Worm (Caenorhabditis elegans) whole organism, L1 larva: ENCODE measurements around the gene F31D4.8.
A peak's percentile ranks its signal among the peaks of the same experiment; 100 is the strongest.

Experiments used
- C16A3.4 ChIP-seq: fragments of 150-350 bp; optimal IDR thresholded peaks from 2 replicates; lab custom pipeline; 2014; ENCODE audit warnings: missing biosample characterization, missing genetic modification characterization
- C34B4.2 ChIP-seq: sonication (generic microtip); optimal IDR thresholded peaks from 2 replicates; lab custom pipeline; 2017; ENCODE audit warnings: mild to moderate bottlenecking, missing genetic modification characterization, missing compliant biosample characterization
- Y116A8C.19 ChIP-seq: sonication (generic microtip); optimal IDR thresholded peaks from 2 replicates; lab custom pipeline; 2016; ENCODE audit warnings: missing compliant biosample characterization, missing genetic modification characterization, borderline replicate concordance
- aha-1 ChIP-seq: fragments of 150-350 bp; optimal IDR thresholded peaks from 2 replicates; lab custom pipeline; 2014; ENCODE audit warnings: missing biosample characterization, missing genetic modification characterization
- alr-1 ChIP-seq: fragments of 200-800 bp; sonication (Bioruptor generic); optimal IDR thresholded peaks from 2 replicates; lab custom pipeline; 2018; ENCODE audit warnings: borderline replicate concordance, mild to moderate bottlenecking, missing genetic modification characterization, missing compliant biosample characterization
- aly-2 ChIP-seq: fragments of 150-350 bp; optimal IDR thresholded peaks from 2 replicates; lab custom pipeline; 2014; ENCODE audit warnings: missing biosample characterization, missing genetic modification characterization
- ceh-63 ChIP-seq: fragments of 200-800 bp; sonication (Bioruptor generic); optimal IDR thresholded peaks from 2 replicates; lab custom pipeline; 2018; ENCODE audit warnings: mild to moderate bottlenecking, missing genetic modification characterization, missing compliant biosample characterization
- ceh-90 ChIP-seq: sonication (generic microtip); optimal IDR thresholded peaks from 2 replicates; lab custom pipeline; 2016; ENCODE audit warnings: missing genetic modification characterization, missing compliant biosample characterization
- ces-1 ChIP-seq: fragments of 150-350 bp; optimal IDR thresholded peaks from 2 replicates; lab custom pipeline; 2014; ENCODE audit warnings: missing biosample characterization, missing genetic modification reagents, missing genetic modification characterization
- dpl-1 ChIP-seq, 3 experiments: fragments of 150-350 bp in 2 of 3; sonication (generic microtip) in 1 of 3; optimal IDR thresholded peaks; 2 replicates each; lab custom pipeline; 2014 to 2017; ENCODE audit warnings: missing biosample characterization in 3 of 3, missing genetic modification characterization in 3 of 3, missing genetic modification reagents in 3 of 3
- dsc-1 ChIP-seq: sonication (generic microtip); optimal IDR thresholded peaks from 2 replicates; lab custom pipeline; 2016; ENCODE audit warnings: mild to moderate bottlenecking, missing genetic modification characterization, missing compliant biosample characterization
- egl-13 ChIP-seq: sonication (generic microtip); optimal IDR thresholded peaks from 2 replicates; lab custom pipeline; 2016; ENCODE audit warnings: missing genotype, missing genetic modification reagents, missing genetic modification characterization, missing compliant biosample characterization
- ets-5 ChIP-seq: fragments of 200-800 bp; sonication (Bioruptor generic); IDR thresholded peaks from 2 replicates; pipeline ENCODE4 v1.3.6; 2022; ENCODE audit warnings: missing genetic modification characterization, missing compliant biosample characterization
- fkh-10 ChIP-seq: sonication (generic microtip); optimal IDR thresholded peaks from 2 replicates; lab custom pipeline; 2017; ENCODE audit warnings: missing biosample characterization, missing genetic modification reagents, missing genetic modification characterization
- fos-1 ChIP-seq: fragments of 150-350 bp; optimal IDR thresholded peaks from 2 replicates; lab custom pipeline; 2014; ENCODE audit warnings: missing biosample characterization, missing genetic modification characterization
- hlh-17 ChIP-seq: fragments of 200-800 bp; sonication (Bioruptor generic); optimal IDR thresholded peaks from 2 replicates; lab custom pipeline; 2018; ENCODE audit warnings: missing genetic modification characterization, mild to moderate bottlenecking, missing compliant biosample characterization, moderate library complexity, borderline replicate concordance
- hpl-2 ChIP-seq: fragments of 150-350 bp; optimal IDR thresholded peaks from 2 replicates; lab custom pipeline; 2014; ENCODE audit warnings: missing biosample characterization, missing genetic modification reagents, missing genetic modification characterization
- isw-1 ChIP-seq: fragments of 200-800 bp; sonication (Bioruptor generic); IDR thresholded peaks from 2 replicates; pipeline ENCODE4 v1.3.6; 2022; ENCODE audit warnings: missing genetic modification characterization, missing compliant biosample characterization
- jun-1 ChIP-seq: fragments of 150-350 bp; optimal IDR thresholded peaks from 2 replicates; lab custom pipeline; 2014; ENCODE audit warnings: missing biosample characterization, missing genetic modification reagents, missing genetic modification characterization
- lin-13 ChIP-seq: fragments of 150-350 bp; optimal IDR thresholded peaks from 2 replicates; lab custom pipeline; 2014; ENCODE audit warnings: missing biosample characterization, missing genetic modification reagents, missing genetic modification characterization
- lin-14 ChIP-seq: fragments of 200-800 bp; sonication (Bioruptor generic); optimal IDR thresholded peaks from 2 replicates; lab custom pipeline; 2018; ENCODE audit warnings: mild to moderate bottlenecking, missing genetic modification characterization, moderate library complexity, missing compliant biosample characterization
- lin-39 ChIP-seq: fragments of 150-350 bp; optimal IDR thresholded peaks from 2 replicates; lab custom pipeline; 2014; ENCODE audit warnings: missing biosample characterization, missing genetic modification reagents, missing genetic modification characterization
- lir-3 ChIP-seq: sonication (generic microtip); optimal IDR thresholded peaks from 2 replicates; lab custom pipeline; 2016; ENCODE audit warnings: mild to moderate bottlenecking, missing genetic modification characterization, moderate library complexity, missing compliant biosample characterization; ENCODE audit not compliant: poor library complexity
- mab-9 ChIP-seq: fragments of 200-800 bp; sonication (Bioruptor generic); IDR thresholded peaks from 2 replicates; pipeline ENCODE4 v1.3.6; 2022; ENCODE audit warnings: missing genetic modification reagents, missing genetic modification characterization, missing compliant biosample characterization
- mef-2 ChIP-seq: fragments of 150-350 bp; optimal IDR thresholded peaks from 2 replicates; lab custom pipeline; 2014; ENCODE audit warnings: missing biosample characterization, missing genetic modification characterization
- mep-1 ChIP-seq: fragments of 150-350 bp; optimal IDR thresholded peaks from 2 replicates; lab custom pipeline; 2014; ENCODE audit warnings: missing biosample characterization, missing genetic modification characterization
- nhr-12 ChIP-seq: sonication (generic microtip); optimal IDR thresholded peaks from 2 replicates; lab custom pipeline; 2017; ENCODE audit warnings: missing biosample characterization, missing genetic modification characterization
- nhr-19 ChIP-seq: fragments of 200-800 bp; sonication (Bioruptor generic); conservative IDR thresholded peaks from 2 replicates; pipeline ENCODE4 v1.3.6; 2022; ENCODE audit warnings: missing genetic modification characterization, missing compliant biosample characterization
- nhr-237 ChIP-seq: fragments of 150-350 bp; optimal IDR thresholded peaks from 2 replicates; lab custom pipeline; 2014; ENCODE audit warnings: missing biosample characterization, missing genetic modification characterization
- nhr-47 ChIP-seq: sonication (generic microtip); optimal IDR thresholded peaks from 2 replicates; lab custom pipeline; 2016; ENCODE audit warnings: mild to moderate bottlenecking, missing genetic modification characterization, moderate library complexity, missing compliant biosample characterization
- nhr-71 ChIP-seq: sonication (generic microtip); optimal IDR thresholded peaks from 2 replicates; lab custom pipeline; 2016; ENCODE audit warnings: mild to moderate bottlenecking, missing genetic modification characterization, moderate library complexity, missing compliant biosample characterization
- nhr-76 ChIP-seq: sonication (generic microtip); optimal IDR thresholded peaks from 2 replicates; lab custom pipeline; 2017; ENCODE audit warnings: missing biosample characterization, missing genetic modification characterization
- nhr-77 ChIP-seq: fragments of 150-350 bp; optimal IDR thresholded peaks from 2 replicates; lab custom pipeline; 2014; ENCODE audit warnings: missing biosample characterization, missing genetic modification characterization
- nhr-85 ChIP-seq: sonication (generic microtip); peaks from one replicate; lab custom pipeline; 2016; ENCODE audit warnings: missing genetic modification characterization, inconsistent platforms, missing compliant biosample characterization
- nhr-90 ChIP-seq: sonication (generic microtip); optimal IDR thresholded peaks from 2 replicates; lab custom pipeline; 2016; ENCODE audit warnings: mild to moderate bottlenecking, missing genetic modification characterization, missing compliant biosample characterization; ENCODE audit not compliant: poor library complexity
- pqm-1 ChIP-seq: sonication (generic microtip); optimal IDR thresholded peaks from 3 replicates; lab custom pipeline; 2017; ENCODE audit warnings: missing biosample characterization, missing genetic modification characterization
- rnt-1 ChIP-seq: sonication (generic microtip); optimal IDR thresholded peaks from 2 replicates; lab custom pipeline; 2016; ENCODE audit warnings: mild to moderate bottlenecking, missing genetic modification characterization, moderate library complexity, missing compliant biosample characterization
- snpc-4 ChIP-seq: fragments of 150-350 bp; optimal IDR thresholded peaks from 2 replicates; lab custom pipeline; 2014; ENCODE audit warnings: missing biosample characterization, missing genetic modification characterization
- snu-23 ChIP-seq: sonication (generic microtip); optimal IDR thresholded peaks from 2 replicates; lab custom pipeline; 2016; ENCODE audit warnings: missing genetic modification characterization, missing compliant biosample characterization
- sptf-1 ChIP-seq: fragments of 150-350 bp; optimal IDR thresholded peaks from 2 replicates; lab custom pipeline; 2014; ENCODE audit warnings: missing biosample characterization, missing genetic modification characterization
- sup-37 ChIP-seq: fragments of 200-800 bp; sonication (Bioruptor generic); optimal IDR thresholded peaks from 2 replicates; lab custom pipeline; 2018; ENCODE audit warnings: mild to moderate bottlenecking, missing genetic modification characterization, missing compliant biosample characterization
- tbx-2 ChIP-seq: sonication (generic microtip); optimal IDR thresholded peaks from 2 replicates; lab custom pipeline; 2016; ENCODE audit warnings: missing genetic modification characterization, missing compliant biosample characterization
- tlp-1 ChIP-seq: fragments of 150-350 bp; optimal IDR thresholded peaks from 2 replicates; lab custom pipeline; 2014; ENCODE audit warnings: missing biosample characterization, missing genetic modification characterization
- unc-130 ChIP-seq: fragments of 150-350 bp; optimal IDR thresholded peaks from 2 replicates; lab custom pipeline; 2017; ENCODE audit warnings: missing biosample characterization, missing genetic modification characterization, inconsistent platforms
- unc-62 ChIP-seq: fragments of 150-350 bp; optimal IDR thresholded peaks from 2 replicates; lab custom pipeline; 2014; ENCODE audit warnings: missing biosample characterization, missing genetic modification reagents, missing genetic modification characterization
- unc-98 ChIP-seq: fragments of 200-800 bp; sonication (Bioruptor generic); IDR thresholded peaks from 2 replicates; pipeline ENCODE4 v1.3.6; 2022; ENCODE audit warnings: missing genetic modification characterization, missing compliant biosample characterization
- vab-15 ChIP-seq: sonication (generic microtip); optimal IDR thresholded peaks from 2 replicates; lab custom pipeline; 2017; ENCODE audit warnings: missing genotype, mild to moderate bottlenecking, missing genetic modification characterization, missing compliant biosample characterization

F31D4.8 gene

ce11 chrV:20847743-20848229, 20.4 kb downstream of the F31D4.8 start (continued):
- TF ChIP-seq unc-62 (no peak), dsc-1 (tag; lab: Kevin White, UChicago) (peak; percentile 16), snpc-4 (tag; lab: Kevin White, UChicago) (no peak), isw-1 (GFP tag; lab: Robert Waterston, UW) (no peak), C16A3.4 (tag; lab: Kevin White, UChicago) (no peak), pqm-1 (no peak), ces-1 (GFP tag; lab: Kevin White, UChicago) (no peak), jun-1 (tag; lab: Kevin White, UChicago) (no peak), rnt-1 (no peak), nhr-76 (tag; lab: Kevin White, UChicago) (no peak), fos-1 (no peak), nhr-85 (tag; lab: Kevin White, UChicago) (peak; percentile 23), nhr-237 (tag; lab: Kevin White, UChicago) (no peak), sptf-1 (tag; lab: Kevin White, UChicago) (no peak), vab-15 (tag; lab: Kevin White, UChicago) (no peak), hlh-17 (GFP tag; lab: Kevin White, UChicago) (no peak), egl-13 (no peak), Y116A8C.19 (no peak), nhr-90 (tag; lab: Kevin White, UChicago) (no peak), mep-1 (no peak), nhr-12 (tag; lab: Kevin White, UChicago) (no peak), C34B4.2 (tag; lab: Kevin White, UChicago) (no peak), nhr-71 (tag; lab: Kevin White, UChicago) (peak; percentile 28), lin-14 (GFP tag; lab: Kevin White, UChicago) (no peak), mab-9 (GFP tag; lab: Robert Waterston, UW) (no peak), aly-2 (tag; lab: Kevin White, UChicago) (peak; percentile 87), unc-130 (tag; lab: Kevin White, UChicago) (no peak), nhr-19 (GFP tag; lab: Robert Waterston, UW) (no peak)

DNA sequence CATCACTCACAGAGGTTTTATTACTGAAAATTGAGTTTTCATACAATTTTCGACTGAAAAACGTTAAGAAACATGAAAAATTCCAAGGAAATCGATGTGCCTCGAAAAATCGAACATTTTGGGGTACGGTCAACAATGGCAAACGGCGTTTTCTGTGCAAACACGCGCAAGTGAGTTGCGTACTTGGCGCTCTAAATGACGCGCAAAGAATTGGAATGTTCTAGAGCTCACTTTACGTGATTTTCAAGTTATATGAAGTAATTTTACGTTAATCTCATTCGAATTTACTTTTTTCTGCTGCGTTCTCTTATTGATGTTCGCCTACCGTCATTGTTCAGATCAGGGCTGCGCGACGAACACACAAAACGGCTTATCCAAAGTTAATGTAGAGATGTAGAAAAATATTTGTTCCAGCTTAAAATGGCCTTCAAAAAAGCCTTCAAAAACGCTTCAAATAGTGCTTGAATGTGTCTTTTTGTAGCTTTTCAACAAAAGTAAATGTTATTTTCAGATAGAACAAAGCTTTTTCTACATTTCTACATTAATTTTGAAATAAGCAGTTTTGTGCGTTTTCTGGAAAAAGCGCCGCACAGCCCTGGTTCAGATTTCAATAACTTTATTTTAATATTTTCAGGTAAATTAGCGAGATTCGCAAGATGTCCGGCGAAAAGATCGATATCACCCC, 22.6 kb downstream of the F31D4.8 start, which contains the start of the genes F31D4.2 and fkb-6:
Gene F31D4.2, minus strand, starts transcription at position 23 of the 685 bp plus-strand sequence.
Gene fkb-6, plus strand, starts transcription at position 635 of the 685 bp plus-strand sequence.
- peak; percentile 84 for TF ChIP-seq C16A3.4 (tag; lab: Kevin White, UChicago)
- TF ChIP-seq nhr-77 (tag; lab: Kevin White, UChicago): peak; percentile 75
- TF ChIP-seq Y116A8C.19: no peak
- TF ChIP-seq jun-1 (tag; lab: Kevin White, UChicago): peak; percentile 81
- TF ChIP-seq hlh-17 (GFP tag; lab: Kevin White, UChicago): no peak
- peak; percentile 20 for TF ChIP-seq fos-1
- TF ChIP-seq nhr-71 (tag; lab: Kevin White, UChicago): peak; percentile 89
- no peak for TF ChIP-seq lir-3 (tag; lab: Kevin White, UChicago)
- TF ChIP-seq nhr-47 (tag; lab: Kevin White, UChicago): peak; percentile 88
- TF ChIP-seq unc-98 (GFP tag; lab: Robert Waterston, UW): no peak
- TF ChIP-seq alr-1 (tag; lab: Kevin White, UChicago): no peak
- TF ChIP-seq C34B4.2 (tag; lab: Kevin White, UChicago): no peak
- peak; percentile 7 for TF ChIP-seq lin-39 (tag; lab: Kevin White, UChicago)
- peak; percentile 78 for TF ChIP-seq tbx-2 (tag; lab: Kevin White, UChicago)
- peak; percentile 73 for TF ChIP-seq nhr-90 (tag; lab: Kevin White, UChicago)
- TF ChIP-seq nhr-76 (tag; lab: Kevin White, UChicago): no peak
- TF ChIP-seq snu-23: peak; percentile 94
- no peak for TF ChIP-seq sptf-1 (tag; lab: Kevin White, UChicago)
- TF ChIP-seq dpl-1 (GFP tag; optimal IDR thresholded peaks at IDR 0.05; lab: Kevin White, UChicago): peak; percentile 50 to 71 (median 70)
- no peak for TF ChIP-seq hpl-2 (GFP tag; lab: Kevin White, UChicago)
- peak; percentile 2 for TF ChIP-seq nhr-237 (tag; lab: Kevin White, UChicago)
- TF ChIP-seq aha-1 (tag; lab: Kevin White, UChicago): peak; percentile 35
- no peak for TF ChIP-seq tlp-1
- TF ChIP-seq mef-2 (tag; lab: Kevin White, UChicago): no peak
- TF ChIP-seq isw-1 (GFP tag; lab: Robert Waterston, UW): peak; percentile 73
- no peak for TF ChIP-seq ceh-63 (GFP tag; lab: Kevin White, UChicago)
- TF ChIP-seq ces-1 (GFP tag; lab: Kevin White, UChicago): no peak
- TF ChIP-seq rnt-1: peak; percentile 74
- peak; percentile 87 for TF ChIP-seq mep-1
- TF ChIP-seq nhr-19 (GFP tag; lab: Robert Waterston, UW): peak; percentile 84
- no peak for TF ChIP-seq ets-5 (GFP tag; lab: Robert Waterston, UW)
- TF ChIP-seq ceh-90 (tag; lab: Kevin White, UChicago): peak; percentile 19
- TF ChIP-seq sup-37 (GFP tag; lab: Kevin White, UChicago): no peak
- TF ChIP-seq fkh-10 (GFP tag; lab: Kevin White, UChicago): peak; percentile 49
- TF ChIP-seq lin-13: peak; percentile 66
